Fruit fly (Drosophila melanogaster): ENCODE data around the gene Keap1.

The Keap1 gene

DNA sequence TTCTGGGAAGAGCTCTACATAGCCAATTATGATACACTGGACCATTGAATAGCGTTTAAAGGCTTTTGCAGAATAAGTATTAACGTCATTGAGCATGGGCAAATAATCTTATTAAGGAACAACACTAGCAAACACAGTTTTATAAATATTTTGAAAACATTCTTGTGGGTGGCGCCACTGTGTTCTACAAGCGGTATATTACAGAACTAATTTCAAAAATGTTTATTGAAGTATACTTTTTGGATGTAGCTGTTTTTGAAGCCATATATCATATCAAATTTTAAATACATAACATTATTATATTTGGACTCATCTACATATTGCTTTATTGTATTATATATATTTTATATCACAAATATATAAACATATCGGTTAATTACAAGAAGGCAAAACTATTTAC, 29.1 kb upstream of the Keap1 start:
- TF ChIP-seq CG14655 (GFP tag; optimal IDR thresholded peaks at IDR 0.05) = no peak

DNA sequence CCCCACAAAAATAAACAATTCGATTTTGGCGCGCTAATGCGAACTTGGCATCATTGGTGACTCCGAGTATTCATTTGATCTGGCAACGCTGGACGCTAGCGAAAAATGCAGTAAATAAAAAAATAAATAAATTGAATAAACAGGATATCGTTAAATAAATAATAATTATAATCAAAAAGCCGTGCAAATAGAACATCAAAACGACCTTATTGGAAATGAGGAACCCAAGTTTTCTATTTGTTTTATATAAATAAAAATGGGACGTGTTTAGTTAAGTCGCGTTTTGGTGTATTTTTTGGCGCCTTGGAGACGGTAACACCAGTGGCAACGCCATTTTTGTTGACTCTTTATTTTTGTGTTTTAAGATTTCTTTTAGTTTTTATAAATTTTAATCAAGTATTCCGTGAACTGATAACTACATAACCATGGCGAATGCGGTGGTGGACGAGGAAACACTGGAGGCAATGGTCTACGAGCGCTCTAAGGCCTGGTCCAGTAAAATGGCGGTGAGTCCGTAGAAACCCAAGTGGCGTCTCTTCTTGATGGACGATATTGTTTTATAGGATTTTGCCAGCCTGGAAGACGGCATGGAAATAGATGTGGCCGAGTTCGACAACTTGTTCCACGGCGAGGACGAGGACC, 8.4 kb upstream of the Keap1 start, which contains the start of gene cal1:
Gene cal1, plus strand, starts transcription at position 304 of the 642 bp plus-strand sequence.
- no peak for TF ChIP-seq CG14655 (GFP tag; optimal IDR thresholded peaks at IDR 0.05)
- no peak for TF ChIP-seq CG9948 (tag; optimal IDR thresholded peaks at IDR 0.05)
- no peak for TF ChIP-seq D1 (tag; optimal IDR thresholded peaks at IDR 0.05)
- TF ChIP-seq CG8301 (tag; optimal IDR thresholded peaks at IDR 0.05) = no peak
- no peak for TF ChIP-seq Pif1A (GFP tag; optimal IDR thresholded peaks at IDR 0.05)
- TF ChIP-seq CG13204 (GFP tag; optimal IDR thresholded peaks at IDR 0.05) = no peak
- no peak for TF ChIP-seq Pif1B (GFP tag; optimal IDR thresholded peaks at IDR 0.05)
- no peak for TF ChIP-seq rn (GFP tag; IDR thresholded peaks at IDR 0.05)
- no peak for TF ChIP-seq CG17806 (tag; optimal IDR thresholded peaks at IDR 0.05)
- no peak for TF ChIP-seq CG34367 (tag; optimal IDR thresholded peaks at IDR 0.05)
- no peak for TF ChIP-seq CG10348 (GFP tag; IDR thresholded peaks at IDR 0.05)
- no peak for TF ChIP-seq Snoo (tag; optimal IDR thresholded peaks at IDR 0.05)
- no peak for TF ChIP-seq CG8159 (tag; optimal IDR thresholded peaks at IDR 0.05)
- no peak for TF ChIP-seq CG15710 (tag; optimal IDR thresholded peaks at IDR 0.05)
- TF ChIP-seq CG32121 (GFP tag; IDR thresholded peaks at IDR 0.05) = no peak
- TF ChIP-seq CG4496 (GFP tag; IDR thresholded peaks at IDR 0.05) = no peak
- no peak for TF ChIP-seq CG12605 (GFP tag; IDR thresholded peaks at IDR 0.05)
- TF ChIP-seq Ets98B (GFP tag; IDR thresholded peaks at IDR 0.05) = no peak
- TF ChIP-seq EcR (GFP tag; optimal IDR thresholded peaks at IDR 0.05) = no peak
- TF ChIP-seq fd96Ca (GFP tag; IDR thresholded peaks at IDR 0.05) = no peak

DNA sequence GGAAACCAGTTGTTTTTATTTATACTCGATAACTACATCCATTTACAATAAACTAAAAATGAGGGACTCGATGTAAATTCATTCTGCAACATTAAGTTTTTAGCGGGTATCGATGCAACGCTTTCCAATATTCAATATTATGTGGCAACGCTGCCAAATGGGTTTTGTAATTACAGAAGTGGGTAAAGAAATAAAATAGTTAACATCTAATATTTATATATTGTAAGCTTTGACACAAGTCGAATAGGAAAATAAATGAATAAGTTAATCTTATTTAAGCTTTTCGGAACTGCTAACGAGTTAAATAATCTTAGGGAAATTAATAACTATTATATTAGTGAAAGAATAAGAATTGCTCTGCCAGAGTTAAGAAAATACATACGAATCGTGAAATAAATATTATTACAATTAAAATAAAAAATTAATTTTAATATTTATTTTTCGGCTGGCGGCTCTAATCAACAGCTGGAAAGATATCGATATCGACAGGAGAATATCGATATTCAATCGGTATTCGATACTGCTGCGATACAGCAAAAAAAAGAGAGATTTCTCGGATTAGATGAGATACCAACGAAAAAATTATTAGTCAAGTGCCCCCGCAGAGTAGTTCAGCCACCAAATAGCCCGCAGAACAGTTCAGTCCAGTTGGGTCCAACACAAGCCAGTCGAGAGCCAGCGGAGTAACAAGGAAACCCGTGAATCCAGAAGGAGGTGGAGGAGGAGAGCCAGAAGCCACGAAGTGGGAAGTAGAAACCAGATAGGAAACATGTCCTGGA, 5.5 kb upstream of the Keap1 start, which contains the start of gene GckIII:
Gene GckIII, plus strand, starts transcription at position 485 of the 779 bp plus-strand sequence.
- TF ChIP-seq CG32121 (GFP tag; IDR thresholded peaks at IDR 0.05) (no peak), Pif1B (GFP tag; optimal IDR thresholded peaks at IDR 0.05) (no peak), CG10348 (GFP tag; IDR thresholded peaks at IDR 0.05) (no peak), CG13204 (GFP tag; optimal IDR thresholded peaks at IDR 0.05) (no peak), CG4496 (GFP tag; IDR thresholded peaks at IDR 0.05) (no peak), D1 (tag; optimal IDR thresholded peaks at IDR 0.05) (no peak), gl (tag; optimal IDR thresholded peaks at IDR 0.05) (no peak), CG8301 (tag; optimal IDR thresholded peaks at IDR 0.05) (no peak), CG9948 (tag; optimal IDR thresholded peaks at IDR 0.05) (no peak), CG15710 (tag; optimal IDR thresholded peaks at IDR 0.05) (no peak)

DNA sequence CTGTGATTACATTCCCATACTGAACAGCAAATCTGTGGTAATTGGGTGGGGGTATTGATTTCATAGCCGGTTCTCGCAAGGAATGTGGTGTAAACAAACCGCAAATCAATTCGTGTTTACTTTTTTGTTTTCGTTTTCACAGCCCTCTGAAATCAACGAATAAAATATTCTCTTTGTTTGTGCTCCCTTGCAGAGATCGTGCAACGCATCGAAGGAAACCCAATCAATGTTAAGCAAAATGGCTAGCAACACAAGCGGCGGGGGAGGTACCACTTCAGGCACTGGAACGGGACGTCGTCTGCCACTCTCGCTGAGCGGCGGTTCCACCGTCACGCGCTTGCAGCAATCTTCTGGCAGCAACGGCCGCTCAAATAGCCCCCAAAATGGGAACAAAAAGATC, 2.7 kb upstream of the Keap1 start:
- TF ChIP-seq EcR (GFP tag; optimal IDR thresholded peaks at IDR 0.05) (peak; percentile 4), D1 (tag; optimal IDR thresholded peaks at IDR 0.05) (no peak)

DNA sequence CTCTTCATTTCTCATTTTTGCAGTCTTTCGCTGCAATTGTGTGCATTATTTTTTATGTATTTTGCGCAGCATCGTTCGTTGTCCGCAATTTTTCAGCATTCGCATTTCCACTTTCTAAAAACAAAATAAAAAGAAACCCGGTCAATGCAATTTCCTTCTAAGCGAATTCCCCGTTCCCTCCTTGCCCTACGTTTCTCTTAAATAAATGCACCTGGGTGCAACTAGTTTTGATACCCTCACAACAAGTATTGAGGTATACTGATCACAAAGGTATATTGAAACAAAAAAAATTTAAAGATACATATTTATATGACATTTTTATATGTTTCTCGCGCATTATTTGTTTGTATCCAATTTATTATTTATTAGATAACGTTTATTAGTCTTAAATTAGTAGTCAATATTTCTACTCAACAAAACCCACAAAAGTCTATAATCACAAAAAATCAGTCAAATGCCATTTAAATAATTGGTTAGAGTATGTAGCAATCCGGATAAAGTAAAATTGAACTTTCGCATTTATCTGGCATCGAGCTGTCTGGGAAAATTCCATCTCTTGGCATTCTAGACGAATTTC, 1.7 kb upstream of the Keap1 start:
- TF ChIP-seq CG14655 (GFP tag; optimal IDR thresholded peaks at IDR 0.05) = no peak
- peak; percentile 71 for TF ChIP-seq Pif1B (GFP tag; optimal IDR thresholded peaks at IDR 0.05)
- peak; percentile 91 for TF ChIP-seq CG8301 (tag; optimal IDR thresholded peaks at IDR 0.05)
- peak; percentile 80 for TF ChIP-seq CG9948 (tag; optimal IDR thresholded peaks at IDR 0.05)
- peak; percentile 73 for TF ChIP-seq CG17806 (tag; optimal IDR thresholded peaks at IDR 0.05)
- no peak for TF ChIP-seq rn (GFP tag; IDR thresholded peaks at IDR 0.05)
- no peak; the same call in none of the 2 replicates for TF ChIP-seq Ets98B (GFP tag; IDR thresholded peaks at IDR 0.05)
- TF ChIP-seq D1 (tag; optimal IDR thresholded peaks at IDR 0.05) = no peak
- peak; percentile 88; the same call in 1 of the 2 replicates for TF ChIP-seq CG32121 (GFP tag; IDR thresholded peaks at IDR 0.05)
- TF ChIP-seq CG10348 (GFP tag; IDR thresholded peaks at IDR 0.05) = 0 out of 2 replicates have a peak, but pooled peaks have one; percentile 46
- peak; percentile 53 for TF ChIP-seq CG34367 (tag; optimal IDR thresholded peaks at IDR 0.05)
- peak; percentile 85 for TF ChIP-seq CG8159 (tag; optimal IDR thresholded peaks at IDR 0.05)
- TF ChIP-seq fd96Ca (GFP tag; IDR thresholded peaks at IDR 0.05) = peak; percentile 35; the same call in 1 of the 3 replicates
- TF ChIP-seq CG4496 (GFP tag; IDR thresholded peaks at IDR 0.05) = peak; percentile 56; the same call in 2 of the 3 replicates
- TF ChIP-seq CG13204 (GFP tag; optimal IDR thresholded peaks at IDR 0.05) = no peak
- no peak for TF ChIP-seq gl (tag; optimal IDR thresholded peaks at IDR 0.05)
- TF ChIP-seq CG12605 (GFP tag; IDR thresholded peaks at IDR 0.05) = peak; percentile 58; the same call in 1 of the 2 replicates
- no peak for TF ChIP-seq Pif1A (GFP tag; optimal IDR thresholded peaks at IDR 0.05)
- TF ChIP-seq EcR (GFP tag; optimal IDR thresholded peaks at IDR 0.05) = peak; percentile 39
- TF ChIP-seq CG15710 (tag; optimal IDR thresholded peaks at IDR 0.05) = peak; percentile 84
- no peak for TF ChIP-seq Snoo (tag; optimal IDR thresholded peaks at IDR 0.05)
